Fruit fly (Drosophila melanogaster) whole organism: ENCODE data around the gene Mtp.

Experiments used
- Dll ChIP-seq: fragments of >200 bp; optimal IDR thresholded peaks from 2 replicates; lab custom pipeline; 2017
- psq ChIP-seq: fragments of >200 bp; optimal IDR thresholded peaks from 2 replicates; lab custom pipeline; 2017

DNA sequence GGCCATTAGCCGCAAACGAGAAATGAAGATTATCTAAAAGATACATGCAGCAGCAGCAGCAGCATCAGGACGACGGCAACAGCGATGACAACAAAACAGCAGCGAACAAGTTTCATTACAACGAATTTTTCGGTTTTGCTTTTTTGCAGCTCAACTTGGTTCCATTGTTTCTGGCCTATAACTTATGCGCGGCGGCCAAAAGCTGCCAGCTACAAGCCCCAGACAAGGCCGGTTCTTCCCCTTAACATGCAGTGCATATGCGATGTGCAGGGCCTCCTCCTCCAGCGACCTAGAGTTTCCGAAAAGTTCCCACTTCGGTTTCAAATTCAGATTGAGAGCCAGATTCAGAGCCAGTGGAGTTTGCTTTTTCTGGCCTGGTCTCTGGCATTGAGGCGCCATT lies 34.6 kb upstream of the Mtp start:
- TF ChIP-seq psq (lab: Kevin White, UChicago) (no peak), Dll (lab: Kevin White, UChicago) (no peak)
